Worm (Caenorhabditis elegans): ENCODE measurements around the gene plk-3.
A peak's percentile ranks its signal among the peaks of the same experiment; 100 is the strongest.

plk-3 gene

ce11 chrIV:7486201-7486947 is 13.4 kb upstream of the plk-3 start, which contains the start of the genes his-61 and his-62:
TSS of gene his-61 (minus strand) at chrIV:7486217.
TSS of gene his-62 (plus strand) at chrIV:7486545.
- no peak for TF ChIP-seq elt-1 (tag; optimal IDR thresholded peaks at IDR 0.05; ENCODE audit: borderline replicate concordance, insufficient read depth)
- peak; percentile 53 for TF ChIP-seq drap-1 (GFP tag; optimal IDR thresholded peaks at IDR 0.05)
- TF ChIP-seq zip-8 (tag; optimal IDR thresholded peaks at IDR 0.05), result no peak
- TF ChIP-seq mab-5 (tag; optimal IDR thresholded peaks at IDR 0.05), result no peak
- peak; percentile 93 for TF ChIP-seq lin-13 (tag; optimal IDR thresholded peaks at IDR 0.05)
- TF ChIP-seq unc-120 (tag; optimal IDR thresholded peaks at IDR 0.05; ENCODE audit: poor library complexity, severe bottlenecking), result no peak
- TF ChIP-seq nhr-76 (tag; optimal IDR thresholded peaks at IDR 0.05), result no peak
- TF ChIP-seq sptf-1 (tag; optimal IDR thresholded peaks at IDR 0.05), result peak; percentile 75
- TF ChIP-seq ham-2 (GFP tag; optimal IDR thresholded peaks at IDR 0.05), result peak; percentile 4
- peak; percentile 86 for TF ChIP-seq ztf-11 (tag; optimal IDR thresholded peaks at IDR 0.05)
- TF ChIP-seq nhr-28 (tag; optimal IDR thresholded peaks at IDR 0.05), result no peak
- TF ChIP-seq nhr-237 (tag; optimal IDR thresholded peaks at IDR 0.05), result no peak
- peak; percentile 69 for TF ChIP-seq lsy-2 (tag; optimal IDR thresholded peaks at IDR 0.05)
- peak; percentile 56 for TF ChIP-seq nhr-12 (tag; optimal IDR thresholded peaks at IDR 0.05)
- no peak for TF ChIP-seq lin-32 (GFP tag; optimal IDR thresholded peaks at IDR 0.05)
- no peak for TF ChIP-seq blmp-1 (tag; optimal IDR thresholded peaks at IDR 0.05)
- TF ChIP-seq unc-39 (tag; optimal IDR thresholded peaks at IDR 0.05), result peak; percentile 99
- TF ChIP-seq nhr-2 (tag; optimal IDR thresholded peaks at IDR 0.05), result peak; percentile 41
- peak; percentile 76 for TF ChIP-seq ceh-39 (tag; optimal IDR thresholded peaks at IDR 0.05)
- TF ChIP-seq pha-4 (tag; optimal IDR thresholded peaks at IDR 0.05), result peak; percentile 88
- TF ChIP-seq elt-3 (tag; optimal IDR thresholded peaks at IDR 0.05), result no peak
- TF ChIP-seq cnd-1 (tag; optimal IDR thresholded peaks at IDR 0.05), result peak; percentile 88
- no peak for TF ChIP-seq ceh-83 (GFP tag; optimal IDR thresholded peaks at IDR 0.05)
- no peak for TF ChIP-seq bed-3 (GFP tag; optimal IDR thresholded peaks at IDR 0.05)
- peak; percentile 86 for TF ChIP-seq mls-2 (tag; optimal IDR thresholded peaks at IDR 0.05)
- peak; percentile 56 for TF ChIP-seq ces-1 (GFP tag; optimal IDR thresholded peaks at IDR 0.05)
- TF ChIP-seq hlh-1 (tag; optimal IDR thresholded peaks at IDR 0.05), result peak; percentile 14
- no peak for TF ChIP-seq flh-1 (GFP tag; optimal IDR thresholded peaks at IDR 0.05)
- no peak for TF ChIP-seq unc-62 (GFP tag; optimal IDR thresholded peaks at IDR 0.05)
- TF ChIP-seq mep-1 (tag; optimal IDR thresholded peaks at IDR 0.05), result peak; percentile 55
- no peak for TF ChIP-seq snpc-4 (tag; optimal IDR thresholded peaks at IDR 0.05)
- peak; percentile 86 for TF ChIP-seq M03D4.4 (tag; optimal IDR thresholded peaks at IDR 0.05)
- TF ChIP-seq sem-2 (GFP tag; optimal IDR thresholded peaks at IDR 0.05), result peak; percentile 50

ce11 chrIV:7478134-7478533 is 5.1 kb upstream of the plk-3 start, which contains the start of gene rod-1:
TSS of gene rod-1 (plus strand) at chrIV:7478452.
- no peak for TF ChIP-seq drap-1 (GFP tag; optimal IDR thresholded peaks at IDR 0.05)
- no peak for TF ChIP-seq nhr-12 (tag; optimal IDR thresholded peaks at IDR 0.05)
- TF ChIP-seq zip-8 (tag; optimal IDR thresholded peaks at IDR 0.05), result no peak
- no peak for TF ChIP-seq ces-1 (GFP tag; optimal IDR thresholded peaks at IDR 0.05)
- TF ChIP-seq flh-1 (GFP tag; optimal IDR thresholded peaks at IDR 0.05), result no peak
- TF ChIP-seq lin-32 (GFP tag; optimal IDR thresholded peaks at IDR 0.05), result no peak
- no peak for TF ChIP-seq pha-4 (tag; optimal IDR thresholded peaks at IDR 0.05)
- no peak for TF ChIP-seq lin-13 (tag; optimal IDR thresholded peaks at IDR 0.05)
- TF ChIP-seq mab-5 (tag; optimal IDR thresholded peaks at IDR 0.05), result no peak
- TF ChIP-seq bed-3 (GFP tag; optimal IDR thresholded peaks at IDR 0.05), result no peak
- no peak for TF ChIP-seq unc-120 (tag; optimal IDR thresholded peaks at IDR 0.05; ENCODE audit: poor library complexity, severe bottlenecking)
- no peak for TF ChIP-seq nhr-237 (tag; optimal IDR thresholded peaks at IDR 0.05)
- TF ChIP-seq hlh-1 (tag; optimal IDR thresholded peaks at IDR 0.05), result no peak
- no peak for TF ChIP-seq ham-2 (GFP tag; optimal IDR thresholded peaks at IDR 0.05)
- TF ChIP-seq sptf-1 (tag; optimal IDR thresholded peaks at IDR 0.05), result no peak
- no peak for TF ChIP-seq elt-3 (tag; optimal IDR thresholded peaks at IDR 0.05)

ce11 chrIV:7477697-7478096 is 4.7 kb upstream of the plk-3 start:
- TF ChIP-seq lsy-2 (tag; optimal IDR thresholded peaks at IDR 0.05) (no peak), ceh-83 (GFP tag; optimal IDR thresholded peaks at IDR 0.05) (no peak), nhr-76 (tag; optimal IDR thresholded peaks at IDR 0.05) (no peak), ceh-43 (GFP tag; optimal IDR thresholded peaks at IDR 0.05) (no peak), blmp-1 (tag; optimal IDR thresholded peaks at IDR 0.05) (no peak), nhr-2 (tag; optimal IDR thresholded peaks at IDR 0.05) (no peak), nhr-237 (tag; optimal IDR thresholded peaks at IDR 0.05) (no peak), sptf-1 (tag; optimal IDR thresholded peaks at IDR 0.05) (no peak), hlh-1 (tag; optimal IDR thresholded peaks at IDR 0.05) (no peak)
